Fruit fly (Drosophila melanogaster) S2 (cell line): ENCODE results near the gene indra.

Experiments used
- CG8478 ChIP-seq: fragments of >200 bp; optimal IDR thresholded peaks from 2 replicates; lab custom pipeline; 2018
- CTCF ChIP-seq, 2 experiments: fragments of >200 bp; optimal IDR thresholded peaks; 2 replicates each; lab custom pipeline; 2018

indra gene

DNA sequence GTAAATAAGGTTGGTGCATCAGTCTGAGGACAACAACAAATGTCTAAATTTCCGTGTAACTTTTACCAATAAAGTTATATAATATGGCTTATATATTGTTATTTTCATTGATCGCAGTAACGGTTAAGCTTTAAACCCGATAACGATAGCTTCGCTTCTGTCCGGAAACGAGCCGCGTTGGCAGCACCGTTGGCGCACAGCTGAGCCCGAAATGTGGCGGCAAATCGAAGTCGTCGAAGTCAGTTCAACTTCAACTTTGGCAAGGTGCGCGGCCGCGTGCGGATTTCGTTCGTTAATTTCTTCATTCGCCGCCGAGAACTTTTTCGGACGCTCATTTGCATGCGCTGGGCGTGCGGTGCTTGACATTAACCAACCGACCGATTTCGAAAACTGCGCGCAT lies 24.0 kb downstream of the indra start, which contains the start of gene Myo61F:
Gene Myo61F (plus strand): TSS at position 240 of the 400 bp plus-strand sequence.
- TF ChIP-seq CTCF (optimal IDR thresholded peaks at IDR 0.05; lab: Kevin White, UChicago) (no peak), CG8478 (lab: Kevin White, UChicago) (no peak)

DNA sequence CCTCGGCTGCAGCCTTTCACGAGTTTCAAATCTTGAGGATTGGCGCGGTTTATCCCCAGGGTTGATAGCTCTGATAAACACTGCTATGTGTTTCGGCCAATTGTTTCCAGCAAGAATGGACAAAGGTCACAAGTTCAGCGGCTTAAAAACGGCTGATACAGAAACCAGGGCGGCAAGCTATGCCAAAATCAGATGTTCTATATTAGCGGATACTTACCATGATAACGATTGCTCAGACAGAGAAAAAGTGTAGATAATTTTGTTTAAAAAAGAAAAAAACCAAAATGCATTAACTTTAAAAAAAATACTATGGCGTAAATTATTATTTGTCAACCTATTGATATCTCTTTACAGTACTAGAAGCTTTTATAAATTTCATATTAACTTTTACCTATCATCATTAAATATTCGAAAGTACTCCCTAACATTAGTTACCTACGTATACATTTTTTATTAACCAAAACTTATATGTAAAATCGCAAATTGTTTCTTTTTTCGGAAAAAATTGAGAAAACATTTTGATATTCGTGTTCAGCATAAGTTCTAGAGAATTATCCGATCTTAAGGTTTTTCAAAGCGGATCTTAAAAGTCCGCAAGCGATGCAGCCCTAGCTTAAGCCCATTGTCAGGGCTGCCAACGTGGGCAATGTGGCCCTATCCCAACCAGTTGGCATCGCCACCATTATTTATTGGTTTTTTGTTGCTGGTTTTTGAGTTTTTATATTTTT lies 29.0 kb downstream of the indra start, which contains the start of the genes sturkopf and Herc4:
Gene sturkopf (minus strand): TSS at position 339 of the 728 bp plus-strand sequence.
Gene Herc4 (plus strand): TSS at position 658 of the 728 bp plus-strand sequence.
- no peak for TF ChIP-seq CTCF (optimal IDR thresholded peaks at IDR 0.05; lab: Kevin White, UChicago)
- no peak for TF ChIP-seq CG8478 (lab: Kevin White, UChicago)

DNA sequence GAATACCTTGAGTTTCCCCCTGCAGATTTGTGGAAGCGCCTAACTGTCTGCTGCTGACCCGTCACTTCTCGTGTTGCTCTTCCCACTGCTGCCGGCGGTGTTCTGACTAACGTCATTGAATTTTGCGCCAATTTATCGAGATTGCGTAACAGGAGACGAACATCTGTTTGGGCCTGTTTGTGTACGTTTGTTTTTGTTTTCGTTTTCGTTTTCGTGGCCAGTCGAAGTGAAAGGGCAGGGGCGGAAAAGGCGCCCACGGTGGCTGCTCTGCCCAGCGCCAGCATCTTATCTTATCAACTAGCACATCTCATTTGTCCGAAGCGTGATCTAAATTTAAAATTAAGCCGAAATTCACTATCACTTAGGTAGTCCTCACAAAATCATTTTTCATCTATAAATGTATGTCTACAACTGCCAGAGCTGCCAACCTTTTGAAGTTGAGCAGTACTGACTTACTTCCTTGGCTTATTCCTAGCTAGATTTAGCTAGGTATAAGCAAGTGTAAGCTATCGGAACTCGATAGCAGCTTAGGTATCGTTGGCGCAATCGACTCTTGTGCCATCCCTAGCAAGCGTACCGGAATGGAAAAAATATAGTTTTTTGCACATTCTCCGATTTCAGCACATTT lies 35.1 kb downstream of the indra start, which contains the start of the genes Ctr9 and Nt5a:
Gene Ctr9 (plus strand): TSS at position 220 of the 628 bp plus-strand sequence.
Gene Nt5a (minus strand): TSS at position 414 of the 628 bp plus-strand sequence.
- TF ChIP-seq CG8478 (lab: Kevin White, UChicago) (no peak), CTCF (optimal IDR thresholded peaks at IDR 0.05; lab: Kevin White, UChicago) (peak; percentile 31 to 47)

DNA sequence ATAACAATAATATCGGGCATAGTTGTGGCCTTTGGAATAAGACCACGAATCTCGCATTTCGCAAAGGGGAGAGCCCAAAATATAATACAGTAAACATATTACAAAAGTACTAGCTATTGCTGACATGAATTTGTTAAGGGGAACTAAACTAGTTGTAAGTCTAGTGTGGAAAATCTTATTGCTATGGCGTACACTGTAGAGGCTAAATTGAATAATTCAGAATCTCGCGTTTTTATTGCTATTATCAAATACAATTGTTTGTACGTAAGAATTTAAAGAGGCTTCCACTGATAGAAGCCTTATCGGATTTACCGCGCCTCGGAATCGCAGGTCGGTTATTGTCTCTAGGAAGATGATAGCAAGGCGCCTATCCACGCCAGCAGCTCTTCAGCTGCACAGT lies 36.9 kb downstream of the indra start:
- no peak for TF ChIP-seq CG8478 (lab: Kevin White, UChicago)
- no peak for TF ChIP-seq CTCF (optimal IDR thresholded peaks at IDR 0.05; lab: Kevin White, UChicago)

DNA sequence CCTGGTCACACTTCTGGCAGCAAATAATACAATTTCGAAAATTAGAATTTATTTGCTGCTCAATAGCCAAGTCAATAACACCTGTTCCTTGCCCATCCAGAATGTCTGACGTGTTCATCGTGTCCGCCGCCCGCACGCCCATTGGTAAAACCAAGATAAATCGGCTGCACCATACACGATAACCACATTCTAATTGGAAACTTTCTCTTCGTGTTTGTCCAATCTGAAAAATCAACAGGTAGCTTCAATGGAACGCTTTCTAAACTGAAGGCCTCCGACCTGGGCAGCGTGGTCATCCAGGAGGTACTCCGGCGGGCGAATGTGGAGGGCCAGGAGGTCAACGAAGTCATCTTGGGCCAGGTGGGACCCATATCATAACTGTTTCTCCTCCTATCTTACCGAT lies 39.3 kb downstream of the indra start:
- no peak for TF ChIP-seq CTCF (optimal IDR thresholded peaks at IDR 0.05; lab: Kevin White, UChicago)
- no peak for TF ChIP-seq CG8478 (lab: Kevin White, UChicago)

DNA sequence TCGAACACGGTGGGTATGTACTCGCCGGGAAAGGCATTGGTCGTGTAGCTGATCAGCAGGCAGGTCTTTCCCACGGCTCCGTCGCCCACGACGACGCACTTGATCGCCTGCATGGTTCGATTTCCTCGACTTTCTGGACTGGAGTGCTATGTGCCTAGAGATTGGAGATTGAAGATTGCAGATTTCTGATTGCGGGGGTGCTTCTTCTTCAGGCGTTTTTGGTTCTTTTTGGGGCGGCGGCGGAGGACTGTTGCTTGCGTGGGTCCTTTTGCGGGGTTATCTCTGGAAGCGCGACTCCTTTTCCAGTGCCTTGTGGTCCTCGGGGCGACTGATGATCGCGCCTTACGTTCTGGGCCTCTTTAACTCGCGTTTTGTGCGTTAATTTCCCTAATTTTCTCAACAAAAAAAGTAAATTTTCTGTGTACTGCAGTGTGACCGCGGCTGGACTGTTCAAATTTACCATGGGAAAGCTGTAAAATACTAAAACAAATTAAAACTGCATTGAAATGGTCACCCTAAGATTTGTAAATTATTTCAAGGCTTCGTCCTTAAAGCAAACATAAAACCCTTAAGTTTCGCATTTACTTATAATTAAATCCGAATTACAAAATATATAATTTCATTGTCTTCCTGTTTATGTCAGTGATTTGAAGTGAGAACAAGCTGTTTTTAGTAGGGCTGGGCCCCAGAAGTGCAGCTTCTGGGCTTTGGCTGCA lies 39.8 kb downstream of the indra start, which contains the start of the genes Rac1 and Acat2:
Gene Rac1 (minus strand): TSS at position 450 of the 716 bp plus-strand sequence.
Gene Acat2 (plus strand): TSS at position 711 of the 716 bp plus-strand sequence.
- TF ChIP-seq CTCF (optimal IDR thresholded peaks at IDR 0.05; lab: Kevin White, UChicago) (no peak), CG8478 (lab: Kevin White, UChicago) (no peak)

DNA sequence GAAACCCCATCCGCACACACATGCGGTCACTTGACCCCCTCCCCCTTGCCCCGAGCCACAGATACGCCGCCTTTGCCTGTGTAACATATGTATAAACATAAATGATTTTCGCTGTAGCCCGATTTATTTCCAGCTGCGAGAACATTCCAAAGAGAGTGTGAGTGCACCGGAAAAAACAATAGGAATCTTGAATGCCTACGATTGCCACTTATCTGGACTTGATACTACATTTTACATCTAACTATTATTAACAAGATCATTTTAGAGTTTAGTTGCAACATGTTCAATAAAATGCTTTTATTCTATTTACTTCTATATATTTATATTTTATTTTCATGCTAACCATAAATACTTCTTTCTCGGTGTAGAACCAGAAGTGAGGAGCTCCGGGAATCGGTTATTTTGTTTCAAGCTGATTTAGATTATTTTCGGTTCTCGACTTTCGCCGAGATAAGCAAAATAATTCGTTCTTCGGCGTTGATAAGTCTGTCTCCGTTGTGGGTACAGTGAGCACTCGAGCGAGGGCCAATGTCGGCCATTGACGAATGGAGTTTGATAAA lies 42.0 kb downstream of the indra start:
- no peak for TF ChIP-seq CG8478 (lab: Kevin White, UChicago)
- no peak for TF ChIP-seq CTCF (optimal IDR thresholded peaks at IDR 0.05; lab: Kevin White, UChicago)

DNA sequence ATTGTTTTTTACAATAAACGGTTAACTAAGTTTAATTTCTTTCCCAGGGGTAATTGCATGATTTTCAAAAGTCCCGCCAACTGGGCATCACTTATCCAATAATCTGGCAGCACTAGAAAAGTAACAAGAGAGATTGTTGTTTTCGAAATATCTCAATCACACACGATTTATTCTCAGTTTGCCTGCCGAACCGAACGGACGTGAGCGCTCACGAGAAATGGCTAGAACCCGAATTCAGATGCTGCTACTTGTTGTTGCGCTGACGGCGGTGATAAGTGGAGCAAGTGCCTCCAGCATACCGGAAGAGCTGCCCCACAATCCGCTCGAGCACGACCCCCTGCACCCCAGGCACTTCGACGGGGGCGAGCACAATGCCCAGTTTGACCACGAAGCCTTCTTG lies 43.7 kb downstream of the indra start, which contains the start of gene scf:
Gene scf (plus strand): TSS at position 164 of the 400 bp plus-strand sequence.
- TF ChIP-seq CTCF (optimal IDR thresholded peaks at IDR 0.05; lab: Kevin White, UChicago) (no peak), CG8478 (lab: Kevin White, UChicago) (no peak)

DNA sequence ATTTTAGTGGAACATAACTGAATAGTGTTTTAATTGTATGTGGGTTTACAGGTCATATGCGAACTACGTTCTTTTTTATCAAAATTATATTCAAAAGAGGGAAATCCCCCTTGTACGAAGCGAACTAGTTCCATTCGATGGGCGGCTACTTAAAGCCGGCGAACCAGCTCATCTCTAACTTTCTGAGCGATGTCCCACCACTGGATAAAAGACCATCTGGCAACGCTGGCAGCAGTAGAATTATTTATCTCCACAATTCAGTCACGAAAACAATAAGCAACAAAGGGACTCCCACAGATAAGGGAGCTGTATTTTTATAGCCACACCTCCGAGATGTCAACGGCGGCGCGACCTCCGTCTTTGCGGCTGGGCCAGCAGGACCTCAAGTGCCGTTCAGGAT lies 46.5 kb downstream of the indra start, which contains the start of gene Rabex-5:
Gene Rabex-5 (plus strand): TSS at position 221 of the 400 bp plus-strand sequence.
- TF ChIP-seq CG8478 (lab: Kevin White, UChicago) (no peak), CTCF (optimal IDR thresholded peaks at IDR 0.05; lab: Kevin White, UChicago) (peak; percentile 12 to 38)

DNA sequence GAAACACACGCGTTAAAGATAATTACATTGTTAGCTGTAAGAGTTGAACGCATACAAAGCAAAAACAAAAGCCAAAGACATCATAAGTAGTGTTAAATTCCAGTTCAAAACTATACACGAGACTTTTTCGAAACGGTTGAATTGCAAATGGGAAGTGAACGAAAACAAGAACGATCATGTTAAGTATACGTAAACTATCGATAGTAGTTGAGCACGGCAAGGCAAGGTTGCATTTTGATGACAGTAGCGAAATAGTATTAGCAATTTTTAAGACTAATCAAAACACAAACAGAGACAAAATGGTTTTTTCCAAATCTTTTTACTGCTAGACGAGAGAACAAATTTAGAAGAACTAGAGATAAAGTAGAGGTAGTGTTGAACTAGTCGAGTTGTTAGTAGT lies 47.4 kb downstream of the indra start:
- no peak for TF ChIP-seq CTCF (optimal IDR thresholded peaks at IDR 0.05; lab: Kevin White, UChicago)
- no peak for TF ChIP-seq CG8478 (lab: Kevin White, UChicago)
